Worm (Caenorhabditis elegans) whole organism, late embryonic: ENCODE data around the gene F52D2.6.

Source experiments
- Y22D7AL.16 ChIP-seq: sonication (generic microtip); optimal IDR thresholded peaks from 2 replicates; lab custom pipeline; 2016; ENCODE audit warnings: missing genetic modification characterization, missing compliant biosample characterization
- ceh-2 ChIP-seq: sonication (generic microtip); optimal IDR thresholded peaks from 2 replicates; lab custom pipeline; 2016; ENCODE audit warnings: missing genotype, missing genetic modification characterization, missing compliant biosample characterization
- ceh-34 ChIP-seq: sonication (generic microtip); optimal IDR thresholded peaks from 2 replicates; lab custom pipeline; 2016; ENCODE audit warnings: mild to moderate bottlenecking, missing genetic modification characterization, missing compliant biosample characterization
- ceh-9 ChIP-seq: sonication (generic microtip); optimal IDR thresholded peaks from 2 replicates; lab custom pipeline; 2016; ENCODE audit warnings: mild to moderate bottlenecking, missing genetic modification characterization, inconsistent platforms, missing compliant biosample characterization
- hlh-13 ChIP-seq: fragments of 200-800 bp; sonication (Bioruptor generic); optimal IDR thresholded peaks from 2 replicates; lab custom pipeline; 2018; ENCODE audit warnings: mild to moderate bottlenecking, missing genetic modification characterization, missing compliant biosample characterization
- pag-3 ChIP-seq: sonication (generic microtip); optimal IDR thresholded peaks from 2 replicates; lab custom pipeline; 2016; ENCODE audit warnings: missing compliant biosample characterization, missing genetic modification characterization, borderline replicate concordance
- pax-1 ChIP-seq: fragments of 150-350 bp; optimal IDR thresholded peaks from 2 replicates; lab custom pipeline; 2014; ENCODE audit warnings: missing biosample characterization, missing genetic modification characterization
- pha-4 ChIP-seq: fragments of 150-350 bp; optimal IDR thresholded peaks from 2 replicates; lab custom pipeline; 2018; ENCODE audit warnings: missing biosample characterization, missing genetic modification reagents, missing genetic modification characterization
- unc-55 ChIP-seq: sonication (generic microtip); optimal IDR thresholded peaks from 2 replicates; lab custom pipeline; 2017; ENCODE audit warnings: missing biosample characterization, missing genetic modification reagents, missing genetic modification characterization

- TF ChIP-seq pag-3 (tag; lab: Kevin White, UChicago) = no peak
- TF ChIP-seq ceh-9 (tag; lab: Kevin White, UChicago) = no peak
- TF ChIP-seq pha-4 (tag; lab: Kevin White, UChicago) = no peak
- TF ChIP-seq ceh-2 (tag; lab: Kevin White, UChicago) = no peak
- no peak for TF ChIP-seq pax-1
- no peak for TF ChIP-seq Y22D7AL.16 (tag; lab: Kevin White, UChicago)
- no peak for TF ChIP-seq unc-55 (GFP tag; lab: Kevin White, UChicago)
- no peak for TF ChIP-seq ceh-34
- no peak for TF ChIP-seq hlh-13 (GFP tag; lab: Kevin White, UChicago)
Observed at ce11 chrX:1990434-1990833, 14.6 kb downstream of the F52D2.6 start, which contains the start of gene Y40A1A.2.
